Fruit fly (Drosophila melanogaster): Measurements from ENCODE around the gene Osi10b.

Gene Osi10b

DNA sequence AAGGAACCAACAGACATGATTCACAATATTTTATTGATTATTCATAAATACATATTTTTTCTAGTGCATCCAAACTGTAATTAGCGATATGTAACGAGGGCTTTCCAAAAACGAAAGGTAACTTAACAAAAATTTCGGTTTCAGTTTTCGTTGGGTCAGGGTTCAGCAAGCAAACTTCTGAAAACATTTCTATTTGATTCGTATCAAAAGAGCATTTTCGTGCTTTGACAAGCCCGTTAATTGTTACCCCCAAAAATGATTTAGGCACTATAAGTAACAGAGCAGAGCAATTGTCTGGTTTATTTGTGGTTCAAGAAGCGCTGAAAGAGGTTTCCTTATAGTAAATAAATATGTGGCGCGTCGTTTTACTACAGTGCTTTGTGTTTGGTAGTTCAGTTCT lies at the start of gene Osi10b:
Gene Osi10b (plus strand): TSS at position 301 of the 400 bp plus-strand sequence.
- TF ChIP-seq CG12768 (GFP tag; optimal IDR thresholded peaks at IDR 0.05) (no peak), tj (GFP tag; optimal IDR thresholded peaks at IDR 0.05) (no peak), bab1 (GFP tag; optimal IDR thresholded peaks at IDR 0.05) (no peak), CG33017 (tag; optimal IDR thresholded peaks at IDR 0.05) (no peak), Crg-1 (GFP tag; optimal IDR thresholded peaks at IDR 0.05) (no peak), CG14711 (tag; optimal IDR thresholded peaks at IDR 0.05) (no peak), ovo (GFP tag; optimal IDR thresholded peaks at IDR 0.05) (no peak), cnc (optimal IDR thresholded peaks at IDR 0.05) (no peak), cic (GFP tag; optimal IDR thresholded peaks at IDR 0.05) (no peak), Clk (GFP tag; optimal IDR thresholded peaks at IDR 0.05) (no peak), CG7045 (GFP tag; optimal IDR thresholded peaks at IDR 0.05) (no peak), toe (GFP tag; optimal IDR thresholded peaks at IDR 0.05) (no peak)

DNA sequence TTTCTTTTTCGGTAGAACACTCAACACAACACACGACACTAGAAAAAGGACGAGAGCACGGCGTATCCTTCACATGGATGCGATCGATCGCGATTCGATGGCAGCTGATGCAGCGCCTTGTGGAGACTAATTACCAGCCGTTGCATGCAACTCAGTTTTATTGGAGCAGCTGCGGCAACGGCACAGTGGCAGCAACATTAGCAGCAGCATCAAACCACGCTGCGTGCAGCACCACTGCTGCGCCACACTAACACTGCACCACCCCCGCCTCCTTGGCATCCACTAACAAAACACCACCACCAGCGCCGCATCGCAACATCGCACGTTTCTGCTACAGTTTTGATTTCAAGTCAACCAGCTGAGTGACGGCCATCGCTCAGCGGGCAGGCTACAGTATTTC lies 44.3 kb upstream of the Osi10b start, which contains the start of gene Osi4:
Gene Osi4 (minus strand): TSS at position 101 of the 400 bp plus-strand sequence.
- TF ChIP-seq Crg-1 (GFP tag; optimal IDR thresholded peaks at IDR 0.05) (no peak), CG7101 (tag; optimal IDR thresholded peaks at IDR 0.05) (no peak), CG12768 (GFP tag; optimal IDR thresholded peaks at IDR 0.05) (no peak), Clk (GFP tag; optimal IDR thresholded peaks at IDR 0.05) (no peak), Hr96 (GFP tag; optimal IDR thresholded peaks at IDR 0.05) (no peak), pad (GFP tag; optimal IDR thresholded peaks at IDR 0.05) (no peak)

DNA sequence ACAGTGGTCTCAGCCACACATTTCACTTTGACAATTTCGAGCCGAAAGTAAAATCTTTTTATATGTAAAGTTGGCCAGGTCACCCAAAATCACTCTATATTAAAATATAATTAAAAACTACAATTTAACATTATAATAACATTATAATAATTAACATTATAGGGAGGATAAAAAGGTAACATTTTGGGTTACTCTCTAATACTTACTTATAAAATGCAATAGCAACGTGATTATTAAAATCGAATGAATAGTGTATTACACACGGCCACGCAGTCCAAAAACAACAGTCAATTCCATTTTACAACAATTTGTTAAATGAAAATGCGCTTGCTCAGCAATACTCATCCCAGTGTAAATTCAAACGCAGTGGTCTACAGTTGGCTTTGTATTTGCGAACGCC lies 43.9 kb upstream of the Osi10b start:
- TF ChIP-seq CG7045 (GFP tag; optimal IDR thresholded peaks at IDR 0.05): no peak

DNA sequence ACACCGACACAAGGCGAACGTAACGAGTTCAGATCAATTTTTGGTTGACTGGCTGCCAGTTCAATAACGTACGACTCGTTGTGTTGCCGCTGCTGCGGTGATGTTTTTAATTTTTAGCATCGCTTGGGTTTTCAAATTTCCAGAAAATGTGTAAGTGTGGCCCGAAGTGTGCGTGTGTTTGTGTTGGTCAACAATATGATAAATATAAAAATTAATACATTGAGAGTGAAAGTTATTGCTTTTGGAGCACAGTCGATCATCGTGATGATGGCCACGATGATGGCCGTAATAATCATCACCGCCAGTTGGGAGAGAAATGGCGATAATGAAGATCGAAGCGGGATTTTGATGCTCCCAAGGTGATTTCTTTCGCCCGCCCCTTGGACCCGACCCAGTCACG lies 39.8 kb upstream of the Osi10b start:
- no peak for TF ChIP-seq toe (GFP tag; optimal IDR thresholded peaks at IDR 0.05)
- TF ChIP-seq CG7101 (tag; optimal IDR thresholded peaks at IDR 0.05): no peak
- no peak for TF ChIP-seq Clk (GFP tag; optimal IDR thresholded peaks at IDR 0.05)
- TF ChIP-seq ovo (GFP tag; optimal IDR thresholded peaks at IDR 0.05): no peak
- no peak for TF ChIP-seq bab1 (GFP tag; optimal IDR thresholded peaks at IDR 0.05)

DNA sequence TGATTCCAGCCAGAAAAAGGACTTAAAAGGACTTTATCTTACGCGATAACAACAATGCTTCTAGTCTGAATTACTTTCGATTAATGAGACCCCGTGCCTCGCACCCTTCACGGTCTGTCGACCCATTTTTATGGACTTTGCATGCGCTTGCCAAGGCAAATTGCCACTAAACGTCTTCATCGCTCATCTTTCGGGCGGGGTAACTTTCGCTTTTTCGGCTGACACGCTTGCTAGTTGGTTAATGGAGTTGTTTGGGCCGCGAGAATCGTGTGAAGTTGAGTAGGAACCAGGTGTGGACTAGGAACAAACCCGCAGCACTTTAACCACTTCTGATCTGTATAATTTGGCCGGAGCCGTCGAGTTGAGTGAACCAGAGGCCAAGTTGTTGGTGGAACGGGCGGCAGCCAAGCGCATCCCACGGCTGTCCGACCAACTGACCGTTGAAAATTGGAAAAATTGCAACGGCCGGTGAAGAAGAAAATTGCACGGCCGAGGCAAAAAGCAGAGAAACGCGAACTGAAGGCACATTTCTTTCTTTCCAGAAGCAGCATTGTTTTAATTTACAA lies 38.9 kb upstream of the Osi10b start, which contains the start of gene Osi5:
Gene Osi5 (plus strand): TSS at position 516 of the 566 bp plus-strand sequence.
- TF ChIP-seq CG1620 (GFP tag; optimal IDR thresholded peaks at IDR 0.05): no peak
- TF ChIP-seq CG7045 (GFP tag; optimal IDR thresholded peaks at IDR 0.05): no peak
- TF ChIP-seq Mnt (GFP tag; optimal IDR thresholded peaks at IDR 0.05): no peak
- TF ChIP-seq CG11617 (GFP tag; optimal IDR thresholded peaks at IDR 0.05): no peak
- no peak for TF ChIP-seq Clk (GFP tag; optimal IDR thresholded peaks at IDR 0.05)
- no peak for TF ChIP-seq ovo (GFP tag; optimal IDR thresholded peaks at IDR 0.05)
- no peak for TF ChIP-seq bab1 (GFP tag; optimal IDR thresholded peaks at IDR 0.05)
- no peak for TF ChIP-seq CG7101 (tag; optimal IDR thresholded peaks at IDR 0.05)
- TF ChIP-seq cnc (optimal IDR thresholded peaks at IDR 0.05): no peak

DNA sequence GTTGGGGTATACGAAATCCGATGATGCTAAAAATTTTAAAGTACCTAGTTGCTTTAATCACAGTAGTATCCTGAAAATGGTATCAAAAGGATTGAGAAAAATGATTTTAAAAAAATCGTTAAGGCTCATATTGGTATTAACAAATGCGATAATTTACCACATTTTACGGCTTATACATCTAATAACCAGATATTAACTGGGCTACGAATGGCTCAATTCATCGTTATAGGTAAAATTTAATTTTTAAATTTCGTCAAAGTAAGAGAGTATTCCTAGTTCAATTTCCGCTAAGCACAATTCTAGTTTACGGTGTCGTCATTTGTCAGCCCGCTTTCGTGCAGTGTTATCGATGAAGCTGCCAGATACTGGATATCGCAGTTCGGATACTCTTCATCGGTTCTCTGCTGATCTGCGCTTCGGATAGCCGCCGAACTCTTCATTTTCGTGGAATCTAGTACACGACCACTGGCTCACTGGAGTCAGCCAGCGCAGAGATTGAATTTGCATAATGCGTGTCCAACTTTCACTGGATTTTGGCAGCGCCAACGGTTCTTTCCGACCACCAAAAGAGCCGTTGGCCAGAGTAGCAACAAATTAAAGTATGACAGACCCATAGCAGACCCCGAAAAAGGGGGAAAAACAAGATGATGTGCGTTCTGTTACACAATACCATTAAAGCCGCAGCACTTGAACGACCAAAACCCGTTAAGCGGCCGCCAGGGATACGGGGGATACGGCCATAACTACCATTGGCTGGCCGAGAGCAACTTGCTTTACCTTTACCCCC lies 36.7 kb upstream of the Osi10b start:
- no peak for TF ChIP-seq Crg-1 (GFP tag; optimal IDR thresholded peaks at IDR 0.05)
- TF ChIP-seq bab1 (GFP tag; optimal IDR thresholded peaks at IDR 0.05): no peak
- TF ChIP-seq CG11617 (GFP tag; optimal IDR thresholded peaks at IDR 0.05): no peak
- TF ChIP-seq toe (GFP tag; optimal IDR thresholded peaks at IDR 0.05): no peak
- no peak for TF ChIP-seq Clk (GFP tag; optimal IDR thresholded peaks at IDR 0.05)
- TF ChIP-seq CG1620 (GFP tag; optimal IDR thresholded peaks at IDR 0.05): no peak
- TF ChIP-seq CG33017 (tag; optimal IDR thresholded peaks at IDR 0.05): no peak
- TF ChIP-seq Mnt (GFP tag; optimal IDR thresholded peaks at IDR 0.05): no peak
- no peak for TF ChIP-seq kay (GFP tag; ENCODE audit: borderline replicate concordance)

DNA sequence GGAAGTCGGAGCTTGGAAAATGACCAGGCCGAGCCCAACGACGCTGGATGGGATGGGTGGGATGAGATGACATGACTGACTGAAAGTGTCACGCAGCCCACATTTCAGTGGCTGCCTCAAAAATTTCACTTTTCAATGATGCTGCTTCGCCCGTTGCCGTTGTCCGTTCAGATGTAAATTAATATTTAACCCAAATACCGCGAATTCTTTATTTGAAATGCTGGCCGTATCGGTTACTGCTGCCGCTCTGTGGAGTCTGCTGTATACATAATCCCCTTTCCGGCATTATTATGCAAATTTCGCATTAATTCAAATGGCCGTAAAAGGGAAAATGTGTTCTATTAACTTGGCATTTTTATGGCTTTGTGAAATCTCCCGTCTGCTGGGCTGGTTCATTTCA lies 35.7 kb upstream of the Osi10b start:
- TF ChIP-seq CG5204 (GFP tag; optimal IDR thresholded peaks at IDR 0.05): no peak
- TF ChIP-seq CG11617 (GFP tag; optimal IDR thresholded peaks at IDR 0.05): no peak
- no peak for TF ChIP-seq pad (GFP tag; optimal IDR thresholded peaks at IDR 0.05)
- TF ChIP-seq CG12768 (GFP tag; optimal IDR thresholded peaks at IDR 0.05): no peak
- no peak for TF ChIP-seq Hr96 (GFP tag; optimal IDR thresholded peaks at IDR 0.05)
- TF ChIP-seq CG7101 (tag; optimal IDR thresholded peaks at IDR 0.05): no peak
- no peak for TF ChIP-seq Mnt (GFP tag; optimal IDR thresholded peaks at IDR 0.05)
- no peak for TF ChIP-seq ovo (GFP tag; optimal IDR thresholded peaks at IDR 0.05)
- no peak for TF ChIP-seq CG14711 (tag; optimal IDR thresholded peaks at IDR 0.05)
- no peak for TF ChIP-seq Crg-1 (GFP tag; optimal IDR thresholded peaks at IDR 0.05)
- TF ChIP-seq kay (GFP tag; ENCODE audit: borderline replicate concordance): no peak
